Worm (Caenorhabditis elegans) whole organism, early embryonic: ENCODE data around the gene uaf-1.

Experiments used
- B0310.2 ChIP-seq: sonication (generic microtip); optimal IDR thresholded peaks from 2 replicates; lab custom pipeline; 2016; ENCODE audit warnings: mild to moderate bottlenecking, missing genetic modification characterization, missing compliant biosample characterization
- ama-1 ChIP-seq: fragments of 150-350 bp; optimal IDR thresholded peaks from 2 replicates; lab custom pipeline; 2014
- ceh-36 ChIP-seq: sonication (generic microtip); optimal IDR thresholded peaks from 2 replicates; lab custom pipeline; 2016; ENCODE audit warnings: missing genetic modification characterization, inconsistent platforms, missing compliant biosample characterization
- ets-7 ChIP-seq: sonication (generic microtip); optimal IDR thresholded peaks from 2 replicates; lab custom pipeline; 2016; ENCODE audit warnings: missing genotype, missing genetic modification characterization, missing compliant biosample characterization
- flt-1 ChIP-seq: fragments of 200-800 bp; sonication (Bioruptor generic); IDR thresholded peaks from 2 replicates; pipeline ENCODE4 v1.3.6; 2022; ENCODE audit warnings: missing genetic modification characterization, missing compliant biosample characterization
- hmg-4 ChIP-seq: fragments of 200-800 bp; sonication (Bioruptor generic); optimal IDR thresholded peaks from 2 replicates; lab custom pipeline; 2018; ENCODE audit warnings: mild to moderate bottlenecking, missing genetic modification characterization, missing compliant biosample characterization
- scrt-1 ChIP-seq: fragments of 200-800 bp; sonication (Bioruptor generic); IDR thresholded peaks from 2 replicates; pipeline ENCODE4 v1.3.6; 2022; ENCODE audit warnings: missing genetic modification characterization, missing compliant biosample characterization
- sea-1 ChIP-seq: fragments of 200-800 bp; sonication (Bioruptor generic); conservative IDR thresholded peaks from 2 replicates; pipeline ENCODE4 v1.3.6; 2022; ENCODE audit warnings: missing genetic modification characterization, missing compliant biosample characterization
- tbx-11 ChIP-seq: fragments of 200-800 bp; sonication (Bioruptor generic); IDR thresholded peaks from 2 replicates; pipeline ENCODE4 v1.3.6; 2022; ENCODE audit warnings: missing genetic modification characterization, missing compliant biosample characterization

DNA sequence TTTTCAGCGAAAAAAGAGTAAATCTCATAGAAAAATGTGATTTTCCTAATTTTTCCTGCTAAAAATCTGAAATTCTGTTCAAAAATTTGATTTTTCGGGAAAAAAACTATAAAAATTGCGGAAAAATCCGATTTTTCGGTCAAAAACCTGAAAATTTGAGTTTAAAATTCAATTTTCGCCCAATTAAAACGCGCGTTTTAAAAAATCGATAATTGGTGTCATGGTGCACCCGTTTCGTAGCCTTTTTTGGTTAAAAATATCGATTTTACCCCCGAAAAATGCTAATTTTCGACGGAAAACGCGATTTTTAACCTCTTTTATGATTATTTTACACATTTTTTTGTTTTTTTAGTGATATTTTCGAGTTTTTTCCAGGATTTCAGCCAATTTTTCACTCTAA lies 8.6 kb upstream of the uaf-1 start:
- TF ChIP-seq scrt-1 (GFP tag; lab: Robert Waterston, UW): no peak
- no peak for TF ChIP-seq tbx-11 (GFP tag; lab: Robert Waterston, UW)
- no peak for TF ChIP-seq ama-1 (lab: Kevin White, UChicago)
- no peak for TF ChIP-seq flt-1 (GFP tag; lab: Robert Waterston, UW)
- TF ChIP-seq ceh-36 (tag; lab: Kevin White, UChicago): no peak
- no peak for TF ChIP-seq sea-1 (GFP tag; lab: Robert Waterston, UW)
- TF ChIP-seq hmg-4: no peak
- TF ChIP-seq B0310.2 (tag; lab: Kevin White, UChicago): no peak
- no peak for TF ChIP-seq ets-7
